Fruit fly (Drosophila melanogaster) Kc167 (cell line): Measurements from ENCODE around the gene CG15561.

Experiments used
- Myc ChIP-seq: fragments of >200 bp; optimal IDR thresholded peaks from 2 replicates; lab custom pipeline; 2017; ENCODE audit warnings: missing external identifiers
- Sin3A ChIP-seq: fragments of >200 bp; optimal IDR thresholded peaks from 2 replicates; lab custom pipeline; 2018; ENCODE audit warnings: missing external identifiers
- h ChIP-seq: fragments of >200 bp; optimal IDR thresholded peaks from 3 replicates; lab custom pipeline; 2018; ENCODE audit warnings: missing external identifiers
- insv ChIP-seq: fragments of >200 bp; optimal IDR thresholded peaks from 3 replicates; lab custom pipeline; 2018; ENCODE audit warnings: missing external identifiers
- psq ChIP-seq: fragments of >200 bp; optimal IDR thresholded peaks from 2 replicates; lab custom pipeline; 2017; ENCODE audit warnings: missing external identifiers
- ttk ChIP-seq: sonication (Bioruptor generic); optimal IDR thresholded peaks from 2 replicates; lab custom pipeline; 2017; ENCODE audit warnings: missing external identifiers

Gene CG15561

dm6 chr3R:31215830-31216229 lies at the start of gene CG15561:
TSS of gene CG15561 (minus strand) at chr3R:31215942.
- no peak for TF ChIP-seq ttk (lab: Kevin White, UChicago)

- TF ChIP-seq insv (lab: Kevin White, UChicago) = no peak
Observed at dm6 chr3R:31265430-31265829, 49.7 kb upstream of the CG15561 start, which contains the start of gene ppk24. TSS of gene ppk24 (plus strand) at chr3R:31265730.

- TF ChIP-seq h (lab: Kevin White, UChicago) (no peak), psq (lab: Kevin White, UChicago) (no peak), Sin3A (lab: Kevin White, UChicago) (no peak), Myc (lab: Kevin White, UChicago) (no peak), ttk (lab: Kevin White, UChicago) (no peak), insv (lab: Kevin White, UChicago) (no peak)
Observed at dm6 chr3R:31263934-31264333, 48.2 kb upstream of the CG15561 start.

- TF ChIP-seq ttk (lab: Kevin White, UChicago) (no peak), insv (lab: Kevin White, UChicago) (no peak), psq (lab: Kevin White, UChicago) (no peak), h (lab: Kevin White, UChicago) (no peak), Sin3A (lab: Kevin White, UChicago) (no peak), Myc (lab: Kevin White, UChicago) (no peak)
Observed at dm6 chr3R:31262298-31262697, 46.6 kb upstream of the CG15561 start, which contains the start of gene CAH5. TSS of gene CAH5 (plus strand) at chr3R:31262598.

dm6 chr3R:31259947-31260346 lies 44.2 kb upstream of the CG15561 start, which contains the start of gene CAH16:
TSS of gene CAH16 (plus strand) at chr3R:31260247.
- TF ChIP-seq h (lab: Kevin White, UChicago) (no peak), ttk (lab: Kevin White, UChicago) (no peak)

dm6 chr3R:31257299-31257698 lies 41.6 kb upstream of the CG15561 start, which contains the start of gene CAH6:
TSS of gene CAH6 (plus strand) at chr3R:31257599.
- no peak for TF ChIP-seq h (lab: Kevin White, UChicago)
- no peak for TF ChIP-seq psq (lab: Kevin White, UChicago)
- TF ChIP-seq ttk (lab: Kevin White, UChicago) = no peak
- TF ChIP-seq insv (lab: Kevin White, UChicago) = no peak
- TF ChIP-seq Sin3A (lab: Kevin White, UChicago) = no peak
- TF ChIP-seq Myc (lab: Kevin White, UChicago) = no peak

- no peak for TF ChIP-seq ttk (lab: Kevin White, UChicago)
- TF ChIP-seq insv (lab: Kevin White, UChicago) = no peak
Observed at dm6 chr3R:31254808-31255207, 39.1 kb upstream of the CG15561 start, which contains the start of the genes CG1750 and spn-F. TSS of gene CG1750 (minus strand) at chr3R:31254900. TSS of gene spn-F (plus strand) at chr3R:31255127.

dm6 chr3R:31252093-31252962 lies 36.6 kb upstream of the CG15561 start, which contains the start of the genes qless and mRpL32:
TSS of gene qless (minus strand) at chr3R:31252608.
TSS of gene mRpL32 (plus strand) at chr3R:31252872.
- no peak for TF ChIP-seq insv (lab: Kevin White, UChicago)
- no peak for TF ChIP-seq Sin3A (lab: Kevin White, UChicago)
- no peak for TF ChIP-seq Myc (lab: Kevin White, UChicago)
- TF ChIP-seq h (lab: Kevin White, UChicago) = no peak
- no peak for TF ChIP-seq ttk (lab: Kevin White, UChicago)
- no peak for TF ChIP-seq psq (lab: Kevin White, UChicago)

dm6 chr3R:31251130-31251770 lies 35.5 kb upstream of the CG15561 start:
- TF ChIP-seq h (lab: Kevin White, UChicago) (no peak), insv (lab: Kevin White, UChicago) (no peak), psq (lab: Kevin White, UChicago) (no peak), ttk (lab: Kevin White, UChicago) (no peak), Myc (lab: Kevin White, UChicago) (no peak), Sin3A (lab: Kevin White, UChicago) (no peak)

dm6 chr3R:31250426-31251034 lies 34.8 kb upstream of the CG15561 start:
- no peak for TF ChIP-seq Sin3A (lab: Kevin White, UChicago)
- TF ChIP-seq psq (lab: Kevin White, UChicago) = no peak
- no peak for TF ChIP-seq insv (lab: Kevin White, UChicago)
- no peak for TF ChIP-seq ttk (lab: Kevin White, UChicago)
- no peak for TF ChIP-seq h (lab: Kevin White, UChicago)
- no peak for TF ChIP-seq Myc (lab: Kevin White, UChicago)

- no peak for TF ChIP-seq insv (lab: Kevin White, UChicago)
- TF ChIP-seq psq (lab: Kevin White, UChicago) = no peak
- no peak for TF ChIP-seq Sin3A (lab: Kevin White, UChicago)
- TF ChIP-seq Myc (lab: Kevin White, UChicago) = no peak
Observed at dm6 chr3R:31248245-31248644, 32.5 kb upstream of the CG15561 start.
